Worm (Caenorhabditis elegans) whole organism, L1 larva: ENCODE measurements around the gene C30A5.16.

ENCODE experiments used
- ceh-63 ChIP-seq: fragments of 200-800 bp; sonication (Bioruptor generic); optimal IDR thresholded peaks from 2 replicates; lab custom pipeline; 2018; ENCODE audit warnings: mild to moderate bottlenecking, missing genetic modification characterization, missing compliant biosample characterization
- dpl-1 ChIP-seq, 3 experiments: fragments of 150-350 bp in 2 of 3; sonication (generic microtip) in 1 of 3; optimal IDR thresholded peaks; 2 replicates each; lab custom pipeline; 2014 to 2017; ENCODE audit warnings: missing biosample characterization in 3 of 3, missing genetic modification characterization in 3 of 3, missing genetic modification reagents in 3 of 3
- jun-1 ChIP-seq: fragments of 150-350 bp; optimal IDR thresholded peaks from 2 replicates; lab custom pipeline; 2014; ENCODE audit warnings: missing biosample characterization, missing genetic modification reagents, missing genetic modification characterization
- lin-13 ChIP-seq: fragments of 150-350 bp; optimal IDR thresholded peaks from 2 replicates; lab custom pipeline; 2014; ENCODE audit warnings: missing biosample characterization, missing genetic modification reagents, missing genetic modification characterization
- lir-3 ChIP-seq: sonication (generic microtip); optimal IDR thresholded peaks from 2 replicates; lab custom pipeline; 2016; ENCODE audit warnings: mild to moderate bottlenecking, missing genetic modification characterization, moderate library complexity, missing compliant biosample characterization; ENCODE audit not compliant: poor library complexity
- nhr-20 ChIP-seq: sonication (generic microtip); optimal IDR thresholded peaks from 2 replicates; lab custom pipeline; 2016; ENCODE audit warnings: mild to moderate bottlenecking, missing genetic modification characterization, missing compliant biosample characterization
- nhr-77 ChIP-seq: fragments of 150-350 bp; optimal IDR thresholded peaks from 2 replicates; lab custom pipeline; 2014; ENCODE audit warnings: missing biosample characterization, missing genetic modification characterization
- pqm-1 ChIP-seq: sonication (generic microtip); optimal IDR thresholded peaks from 3 replicates; lab custom pipeline; 2017; ENCODE audit warnings: missing biosample characterization, missing genetic modification characterization
- zag-1 ChIP-seq: fragments of 150-350 bp; optimal IDR thresholded peaks from 2 replicates; lab custom pipeline; 2014; ENCODE audit warnings: missing biosample characterization, missing genetic modification characterization

ce11 chrIII:8185130-8185529, 32.9 kb upstream of the C30A5.16 start:
- no peak for TF ChIP-seq zag-1 (tag; lab: Kevin White, UChicago)
- no peak for TF ChIP-seq jun-1 (tag; lab: Kevin White, UChicago)
- TF ChIP-seq dpl-1 (GFP tag; optimal IDR thresholded peaks at IDR 0.05; lab: Kevin White, UChicago), result no peak
- no peak for TF ChIP-seq lir-3 (tag; lab: Kevin White, UChicago)
- no peak for TF ChIP-seq nhr-20 (tag; lab: Kevin White, UChicago)
- TF ChIP-seq ceh-63, result no peak
- no peak for TF ChIP-seq nhr-77 (tag; lab: Kevin White, UChicago)
- no peak for TF ChIP-seq lin-13 (GFP tag; lab: Kevin White, UChicago)
- no peak for TF ChIP-seq pqm-1 (tag; lab: Kevin White, UChicago)
